Worm (Caenorhabditis elegans) whole organism, late embryonic: Measurements from ENCODE around the gene sulp-4.

ENCODE experiments used
- ama-1 ChIP-seq: fragments of 150-350 bp; optimal IDR thresholded peaks from 2 replicates; lab custom pipeline; 2014
- ceh-31 ChIP-seq: sonication (generic microtip); optimal IDR thresholded peaks from 2 replicates; lab custom pipeline; 2016; ENCODE audit warnings: missing genetic modification characterization, missing compliant biosample characterization
- ceh-45 ChIP-seq: fragments of 200-800 bp; sonication (Bioruptor generic); IDR thresholded peaks from 2 replicates; pipeline ENCODE4 v1.3.6; 2022; ENCODE audit warnings: missing genetic modification reagents, missing genetic modification characterization, missing compliant biosample characterization
- dve-1 ChIP-seq: sonication (generic microtip); optimal IDR thresholded peaks from 2 replicates; lab custom pipeline; 2017; ENCODE audit warnings: antibody characterized with exemption, mild to moderate bottlenecking, missing genetic modification characterization, missing compliant biosample characterization
- nhr-11 ChIP-seq: fragments of 150-350 bp; optimal IDR thresholded peaks from 2 replicates; lab custom pipeline; 2014; ENCODE audit warnings: missing biosample characterization, missing genetic modification characterization
- sdc-2 ChIP-seq: sonication (generic microtip); optimal IDR thresholded peaks from 2 replicates; lab custom pipeline; 2016; ENCODE audit warnings: missing genotype, missing genetic modification characterization, missing compliant biosample characterization

ce11 chrV:11843678-11844366, 31.3 kb upstream of the sulp-4 start, which contains the start of gene nphp-4:
- TF ChIP-seq ama-1 (lab: Kevin White, UChicago) (no peak), sdc-2 (tag; lab: Kevin White, UChicago) (no peak), ceh-31 (tag; lab: Kevin White, UChicago) (no peak), nhr-11 (tag; lab: Kevin White, UChicago) (no peak), dve-1 (tag; lab: Kevin White, UChicago) (no peak), ceh-45 (no peak)
